Worm (Caenorhabditis elegans): ENCODE data around the gene Y56A3A.6.

Gene Y56A3A.6

ce11 chrIII:11914220-11914619, 35.6 kb upstream of the Y56A3A.6 start, which contains the start of gene Y56A3A.16:
Y56A3A.16 (minus strand) TSS chrIII:11914320.
- TF ChIP-seq pag-3 (tag; optimal IDR thresholded peaks at IDR 0.05; ENCODE audit: borderline replicate concordance) (no peak), lim-6 (tag; optimal IDR thresholded peaks at IDR 0.05) (no peak), ceh-34 (tag; optimal IDR thresholded peaks at IDR 0.05) (no peak), hlh-15 (tag; optimal IDR thresholded peaks at IDR 0.05) (no peak), hlh-13 (GFP tag; optimal IDR thresholded peaks at IDR 0.05) (no peak), npax-4 (tag; optimal IDR thresholded peaks at IDR 0.05) (no peak), ceh-31 (tag; optimal IDR thresholded peaks at IDR 0.05) (no peak), unc-86 (tag; optimal IDR thresholded peaks at IDR 0.05) (no peak), K02D7.2 (tag; optimal IDR thresholded peaks at IDR 0.05) (no peak), madf-2 (tag; optimal IDR thresholded peaks at IDR 0.05) (no peak), sox-2 (GFP tag; IDR thresholded peaks at IDR 0.05) (no peak), che-1 (tag; optimal IDR thresholded peaks at IDR 0.05) (no peak), pat-9 (tag; optimal IDR thresholded peaks at IDR 0.05) (no peak)

- no peak for TF ChIP-seq ttx-3 (tag; optimal IDR thresholded peaks at IDR 0.05)
- TF ChIP-seq ceh-18 (tag; optimal IDR thresholded peaks at IDR 0.05): no peak
- no peak for TF ChIP-seq C08G9.2 (tag; optimal IDR thresholded peaks at IDR 0.05)
- TF ChIP-seq ceh-30 (tag; optimal IDR thresholded peaks at IDR 0.05): no peak
- TF ChIP-seq madf-2 (tag; optimal IDR thresholded peaks at IDR 0.05): no peak
- no peak for TF ChIP-seq dmd-4 (tag; optimal IDR thresholded peaks at IDR 0.05; ENCODE audit: borderline replicate concordance)
- no peak for TF ChIP-seq ceh-19 (GFP tag; optimal IDR thresholded peaks at IDR 0.05)
- TF ChIP-seq eyg-1 (tag; optimal IDR thresholded peaks at IDR 0.05): no peak
- no peak for TF ChIP-seq ref-2 (tag; optimal IDR thresholded peaks at IDR 0.05)
- no peak for TF ChIP-seq ahr-1 (tag; optimal IDR thresholded peaks at IDR 0.05)
- no peak for TF ChIP-seq ceh-22 (tag; optimal IDR thresholded peaks at IDR 0.05)
- no peak for TF ChIP-seq tbx-2 (tag; optimal IDR thresholded peaks at IDR 0.05)
- no peak for TF ChIP-seq gmeb-2 (tag; optimal IDR thresholded peaks at IDR 0.05)
- TF ChIP-seq nfya-1 (tag; optimal IDR thresholded peaks at IDR 0.05): no peak
- TF ChIP-seq fkh-6 (tag; optimal IDR thresholded peaks at IDR 0.05): no peak
- TF ChIP-seq sox-2 (GFP tag; IDR thresholded peaks at IDR 0.05): no peak
- no peak for TF ChIP-seq fkh-10 (GFP tag; optimal IDR thresholded peaks at IDR 0.05)
- no peak for TF ChIP-seq tbx-7 (tag; optimal IDR thresholded peaks at IDR 0.05)
- no peak for TF ChIP-seq ceh-34 (tag; optimal IDR thresholded peaks at IDR 0.05)
These were observed 31.2 kb upstream of the Y56A3A.6 start, which contains the start of gene faah-4 for ce11 chrIII:11909778-11910177. faah-4 (minus strand) TSS chrIII:11909878.

ce11 chrIII:11908660-11909059, 30.1 kb upstream of the Y56A3A.6 start, which contains the start of gene fbxb-24:
fbxb-24 (plus strand) TSS chrIII:11908960.
- TF ChIP-seq ttx-3 (tag; optimal IDR thresholded peaks at IDR 0.05) (no peak), ceh-34 (tag; optimal IDR thresholded peaks at IDR 0.05) (no peak), C08G9.2 (tag; optimal IDR thresholded peaks at IDR 0.05) (no peak), hlh-6 (tag; optimal IDR thresholded peaks at IDR 0.05) (no peak), sox-2 (GFP tag; IDR thresholded peaks at IDR 0.05) (no peak), F13H6.1 (tag; optimal IDR thresholded peaks at IDR 0.05) (no peak), ceh-30 (tag; optimal IDR thresholded peaks at IDR 0.05) (no peak), unc-55 (GFP tag; optimal IDR thresholded peaks at IDR 0.05) (no peak), elt-4 (tag; optimal IDR thresholded peaks at IDR 0.05) (no peak), npax-4 (tag; optimal IDR thresholded peaks at IDR 0.05) (no peak), eyg-1 (tag; optimal IDR thresholded peaks at IDR 0.05) (no peak), Y22D7AL.16 (tag; optimal IDR thresholded peaks at IDR 0.05) (no peak), ama-1 (optimal IDR thresholded peaks at IDR 0.05) (no peak), elt-2 (tag; optimal IDR thresholded peaks at IDR 0.05) (no peak)

- TF ChIP-seq npax-4 (tag; optimal IDR thresholded peaks at IDR 0.05) (no peak), ceh-31 (tag; optimal IDR thresholded peaks at IDR 0.05) (no peak), sox-2 (GFP tag; IDR thresholded peaks at IDR 0.05) (no peak), syd-9 (tag; optimal IDR thresholded peaks at IDR 0.05) (no peak)
These were observed 28.6 kb upstream of the Y56A3A.6 start, which contains the start of gene sdz-33 for ce11 chrIII:11907177-11907576. sdz-33 (plus strand) TSS chrIII:11907477.
